Fruit fly (Drosophila melanogaster) whole organism, embryonic: Measurements from ENCODE around the gene CG12608.

Experiments
- B-H1 ChIP-seq: fragments of 200-800 bp; sonication (Bioruptor generic); IDR thresholded peaks from 3 replicates; pipeline ENCODE4 v1.3.6; 2022; ENCODE audit warnings: missing biosample characterization, missing genetic modification characterization
- CG12071 ChIP-seq: fragments of 200-800 bp; sonication (Bioruptor generic); optimal IDR thresholded peaks from 3 replicates; lab custom pipeline; 2018; ENCODE audit warnings: missing biosample characterization, mild to moderate bottlenecking, missing genetic modification characterization
- CG12155 ChIP-seq: fragments of 200-800 bp; sonication (Bioruptor generic); optimal IDR thresholded peaks from 3 replicates; lab custom pipeline; 2016; ENCODE audit warnings: missing biosample characterization, missing genetic modification characterization
- CG13287 ChIP-seq: fragments of 200-800 bp; sonication (Bioruptor generic); IDR thresholded peaks from 2 replicates; pipeline ENCODE4 v1.3.6; 2022; ENCODE audit warnings: missing biosample characterization, missing genetic modification characterization; ENCODE audit not compliant: partially characterized antibody
- CG13624 ChIP-seq: fragments of 200-800 bp; sonication (Bioruptor generic); optimal IDR thresholded peaks from 2 replicates; lab custom pipeline; 2016; ENCODE audit warnings: missing biosample characterization, missing genetic modification characterization
- CG13894 ChIP-seq: fragments of 200-800 bp; sonication (Bioruptor generic); optimal IDR thresholded peaks from 3 replicates; lab custom pipeline; 2018; ENCODE audit warnings: missing biosample characterization, mild to moderate bottlenecking, missing genetic modification characterization, moderate library complexity
- CG14860 ChIP-seq: fragments of 200-800 bp; sonication (Bioruptor generic); IDR thresholded peaks from 3 replicates; pipeline ENCODE4 v1.3.6; 2022; ENCODE audit warnings: missing biosample characterization, missing genetic modification characterization; ENCODE audit not compliant: partially characterized antibody
- CG15011 ChIP-seq: fragments of 200-800 bp; sonication (Bioruptor generic); optimal IDR thresholded peaks from 3 replicates; lab custom pipeline; 2018; ENCODE audit warnings: missing biosample characterization, mild to moderate bottlenecking, missing genetic modification characterization
- CG17568 ChIP-seq: fragments of 200-800 bp; sonication (Bioruptor generic); optimal IDR thresholded peaks from 2 replicates; lab custom pipeline; 2018; ENCODE audit warnings: missing biosample characterization, mild to moderate bottlenecking, missing genetic modification characterization, moderate library complexity
- CG17612 ChIP-seq: fragments of 200-800 bp; sonication (Bioruptor generic); IDR thresholded peaks from 2 replicates; pipeline ENCODE4 v1.3.6; 2022; ENCODE audit warnings: missing biosample characterization, missing genetic modification characterization
- CG2712 ChIP-seq: fragments of 200-800 bp; optimal IDR thresholded peaks from 3 replicates; lab custom pipeline; 2019; ENCODE audit warnings: missing biosample characterization, mild to moderate bottlenecking, missing genetic modification characterization, moderate library complexity
- CG31365 ChIP-seq: fragments of 200-800 bp; sonication (Bioruptor generic); optimal IDR thresholded peaks from 2 replicates; lab custom pipeline; 2018; ENCODE audit warnings: missing biosample characterization, mild to moderate bottlenecking, missing genetic modification characterization
- CG6689 ChIP-seq: fragments of 200-800 bp; sonication (Bioruptor generic); IDR thresholded peaks from 2 replicates; pipeline ENCODE4 v1.3.6; 2022; ENCODE audit warnings: missing biosample characterization, missing genetic modification characterization
- CG8359 ChIP-seq: fragments of 200-800 bp; sonication (Bioruptor generic); optimal IDR thresholded peaks from 2 replicates; lab custom pipeline; 2017; ENCODE audit warnings: missing biosample characterization, mild to moderate bottlenecking, missing genetic modification characterization, borderline replicate concordance
- CrebB ChIP-seq: fragments of 200-800 bp; sonication (Bioruptor generic); optimal IDR thresholded peaks from 3 replicates; lab custom pipeline; 2018; ENCODE audit warnings: missing biosample characterization, mild to moderate bottlenecking, missing genetic modification characterization
- D ChIP-seq, 2 experiments: fragments of 200-800 bp in 1 of 2; fragments of >200 bp in 1 of 2; sonication (Bioruptor generic) in 1 of 2; optimal IDR thresholded peaks; 2 replicates in 1 of 2; 3 replicates in 1 of 2; lab custom pipeline; 2017; ENCODE audit warnings: mild to moderate bottlenecking in 1 of 2, missing biosample characterization in 1 of 2, missing genetic modification characterization in 1 of 2, missing genetic modification reagents in 1 of 2
- D19A ChIP-seq: fragments of 200-800 bp; optimal IDR thresholded peaks from 3 replicates; lab custom pipeline; 2019; ENCODE audit warnings: missing biosample characterization, mild to moderate bottlenecking, missing genetic modification characterization, moderate library complexity
- Dad ChIP-seq: fragments of 200-800 bp; sonication (Bioruptor generic); optimal IDR thresholded peaks from 3 replicates; lab custom pipeline; 2016; ENCODE audit warnings: missing biosample characterization, missing genetic modification characterization
- Doc2 ChIP-seq: fragments of 200-800 bp; sonication (Bioruptor generic); IDR thresholded peaks from 2 replicates; pipeline ENCODE4 v1.3.6; 2022; ENCODE audit warnings: missing biosample characterization, missing genetic modification characterization
- ERR ChIP-seq: fragments of 200-800 bp; sonication (Bioruptor generic); optimal IDR thresholded peaks from 2 replicates; lab custom pipeline; 2016; ENCODE audit warnings: missing biosample characterization, missing genetic modification characterization
- Elba2 ChIP-seq: fragments of 200-800 bp; sonication (Bioruptor generic); optimal IDR thresholded peaks from 3 replicates; lab custom pipeline; 2016; ENCODE audit warnings: missing biosample characterization, missing genetic modification characterization
- Optix ChIP-seq: fragments of 200-800 bp; sonication (Bioruptor generic); IDR thresholded peaks from 3 replicates; pipeline ENCODE4 v1.3.6; 2022; ENCODE audit warnings: missing biosample characterization, missing genetic modification characterization
- Sox100B ChIP-seq: fragments of 200-800 bp; sonication (Bioruptor generic); optimal IDR thresholded peaks from 3 replicates; lab custom pipeline; 2018; ENCODE audit warnings: missing biosample characterization, mild to moderate bottlenecking, missing genetic modification characterization
- Stat92E ChIP-seq, 3 experiments: fragments of >200 bp in 2 of 3; fragments of 200-800 bp in 1 of 3; sonication (Bioruptor generic) in 1 of 3; optimal IDR thresholded peaks; 2 replicates each; lab custom pipeline; 2017 to 2019; ENCODE audit warnings: missing biosample characterization in 3 of 3, missing genetic modification characterization in 3 of 3, mild to moderate bottlenecking in 1 of 3, moderate library complexity in 1 of 3
- Xrp1 ChIP-seq: fragments of 200-800 bp; sonication (Bioruptor generic); IDR thresholded peaks from 2 replicates; pipeline ENCODE4 v1.3.6; 2022; ENCODE audit warnings: missing biosample characterization, missing genetic modification characterization
- abd-A ChIP-seq: fragments of 200-800 bp; sonication (Bioruptor generic); optimal IDR thresholded peaks from 3 replicates; lab custom pipeline; 2019; ENCODE audit warnings: missing biosample characterization, mild to moderate bottlenecking, missing genetic modification characterization, moderate library complexity
- ash1 ChIP-seq: fragments of 200-800 bp; sonication (Bioruptor generic); optimal IDR thresholded peaks from 2 replicates; lab custom pipeline; 2018; ENCODE audit warnings: missing biosample characterization, mild to moderate bottlenecking, missing genetic modification characterization
- bigmax ChIP-seq: fragments of 200-800 bp; sonication (Bioruptor generic); optimal IDR thresholded peaks from 2 replicates; lab custom pipeline; 2018; ENCODE audit warnings: missing biosample characterization, mild to moderate bottlenecking, missing genetic modification characterization
- cg ChIP-seq: fragments of 200-800 bp; sonication (Bioruptor generic); optimal IDR thresholded peaks from 3 replicates; lab custom pipeline; 2019; ENCODE audit warnings: missing biosample characterization, mild to moderate bottlenecking, missing genetic modification characterization, moderate library complexity
- corto ChIP-seq: fragments of 200-800 bp; sonication (Bioruptor generic); optimal IDR thresholded peaks from 2 replicates; lab custom pipeline; 2016; ENCODE audit warnings: missing biosample characterization, mild to moderate bottlenecking, missing genetic modification characterization, moderate library complexity
- esg ChIP-seq: fragments of 200-800 bp; sonication (Bioruptor generic); conservative IDR thresholded peaks from 2 replicates; pipeline ENCODE4 v1.3.6; 2022; ENCODE audit warnings: missing biosample characterization, missing genetic modification characterization
- h ChIP-seq: fragments of >200 bp; optimal IDR thresholded peaks from 2 replicates; lab custom pipeline; 2017
- hbn ChIP-seq: fragments of 200-800 bp; sonication (Bioruptor generic); IDR thresholded peaks from 2 replicates; pipeline ENCODE4 v1.3.6; 2022; ENCODE audit warnings: missing biosample characterization, missing genetic modification characterization; ENCODE audit not compliant: partially characterized antibody
- jigr1 ChIP-seq: fragments of 200-800 bp; sonication (Bioruptor generic); IDR thresholded peaks from 3 replicates; pipeline ENCODE4 v1.3.6; 2022; ENCODE audit warnings: missing biosample characterization, missing genetic modification characterization
- odd ChIP-seq: fragments of 200-800 bp; sonication (Bioruptor generic); optimal IDR thresholded peaks from 2 replicates; lab custom pipeline; 2017; ENCODE audit warnings: missing biosample characterization, mild to moderate bottlenecking, missing genetic modification characterization
- phol ChIP-seq: fragments of 200-800 bp; sonication (Bioruptor generic); optimal IDR thresholded peaks from 3 replicates; lab custom pipeline; 2018; ENCODE audit warnings: missing biosample characterization, mild to moderate bottlenecking, missing genetic modification characterization, moderate library complexity
- pzg ChIP-seq: fragments of 200-800 bp; sonication (Bioruptor generic); optimal IDR thresholded peaks from 3 replicates; lab custom pipeline; 2018; ENCODE audit warnings: missing biosample characterization, mild to moderate bottlenecking, missing genetic modification characterization, moderate library complexity
- scrt ChIP-seq: fragments of 200-800 bp; sonication (Bioruptor generic); optimal IDR thresholded peaks from 2 replicates; lab custom pipeline; 2018; ENCODE audit warnings: missing biosample characterization, mild to moderate bottlenecking, missing genetic modification characterization, moderate library complexity
- sr ChIP-seq: fragments of 200-800 bp; sonication (Bioruptor generic); IDR thresholded peaks from 3 replicates; pipeline ENCODE4 v1.3.6; 2022; ENCODE audit warnings: missing biosample characterization, missing genetic modification characterization
- wek ChIP-seq: fragments of 200-800 bp; sonication (Bioruptor generic); optimal IDR thresholded peaks from 3 replicates; lab custom pipeline; 2018; ENCODE audit warnings: missing biosample characterization, mild to moderate bottlenecking, missing genetic modification characterization, moderate library complexity
- z ChIP-seq: fragments of 200-800 bp; sonication (Bioruptor generic); IDR thresholded peaks from 3 replicates; pipeline ENCODE4 v1.3.6; 2022; ENCODE audit warnings: missing biosample characterization, missing genetic modification characterization

The CG12608 gene

dm6 chrX:15298298-15299069, 45.9 kb downstream of the CG12608 start (continued):
- TF ChIP-seq Stat92E (GFP tag; optimal IDR thresholded peaks at IDR 0.05; lab: Kevin White, UChicago) = peak in 1 of 3 experiments; percentile 76
- TF ChIP-seq phol (tag; lab: Kevin White, UChicago) = peak; percentile 98
- TF ChIP-seq abd-A (tag; lab: Kevin White, UChicago) = peak; percentile 78
- no peak for TF ChIP-seq CG14860
- peak; percentile 72 for TF ChIP-seq Dad (GFP tag; lab: Kevin White, UChicago)
- TF ChIP-seq CG13894 = peak; percentile 95
- peak; percentile 84 for TF ChIP-seq CG17612 (GFP tag; lab: Robert Waterston, UW)
- TF ChIP-seq B-H1 (GFP tag; lab: Robert Waterston, UW) = peak; percentile 95
- TF ChIP-seq sr (GFP tag; lab: Robert Waterston, UW) = peak; percentile 80
- peak; percentile 93 for TF ChIP-seq CG17568 (GFP tag; lab: Kevin White, UChicago)
- peak; percentile 95 for TF ChIP-seq CG12071 (GFP tag; lab: Kevin White, UChicago)
- peak; percentile 95 for TF ChIP-seq D19A (tag; lab: Kevin White, UChicago)
- no peak; the same call in 1 of the 2 replicates for TF ChIP-seq hbn (GFP tag; lab: Robert Waterston, UW)
- TF ChIP-seq CG2712 (tag; lab: Kevin White, UChicago) = peak; percentile 97
- no peak; the same call in 1 of the 2 replicates for TF ChIP-seq CG13287 (GFP tag; lab: Robert Waterston, UW)
- peak; percentile 96 for TF ChIP-seq CrebB (tag; lab: Kevin White, UChicago)
- no peak for TF ChIP-seq D (optimal IDR thresholded peaks at IDR 0.05; lab: Kevin White, UChicago)
- peak; percentile 97 for TF ChIP-seq D (GFP tag; optimal IDR thresholded peaks at IDR 0.05; lab: Kevin White, UChicago)
- peak; percentile 27; the same call in 1 of the 3 replicates for TF ChIP-seq z (GFP tag; lab: Robert Waterston, UW)
- TF ChIP-seq ash1 (GFP tag; lab: Kevin White, UChicago) = peak; percentile 65
- TF ChIP-seq cg = peak; percentile 20
- TF ChIP-seq h (lab: Kevin White, UChicago) = no peak
- TF ChIP-seq pzg (GFP tag; lab: Kevin White, UChicago) = peak; percentile 11
- no peak for TF ChIP-seq ERR (GFP tag; lab: Kevin White, UChicago)
- TF ChIP-seq bigmax (GFP tag; lab: Kevin White, UChicago) = peak; percentile 29
- peak; percentile 98 for TF ChIP-seq odd (GFP tag; lab: Kevin White, UChicago)
- TF ChIP-seq CG12155 (GFP tag; lab: Kevin White, UChicago) = peak; percentile 93
- peak; percentile 91 for TF ChIP-seq CG8359
- no peak for TF ChIP-seq Elba2 (GFP tag; lab: Kevin White, UChicago)
- TF ChIP-seq Xrp1 (GFP tag; lab: Robert Waterston, UW) = peak; percentile 96
- TF ChIP-seq CG15011 (GFP tag; lab: Kevin White, UChicago) = peak; percentile 98
- TF ChIP-seq Doc2 (GFP tag; lab: Robert Waterston, UW) = peak; percentile 90
- peak; percentile 96 for TF ChIP-seq scrt (GFP tag; lab: Kevin White, UChicago)
- TF ChIP-seq CG13624 (GFP tag; lab: Kevin White, UChicago) = peak; percentile 77
- TF ChIP-seq corto (GFP tag; lab: Kevin White, UChicago) = no peak
- TF ChIP-seq Optix (GFP tag; lab: Robert Waterston, UW) = peak; percentile 90
- peak; percentile 86 for TF ChIP-seq CG31365 (tag; lab: Kevin White, UChicago)
- peak; percentile 77 for TF ChIP-seq wek
- TF ChIP-seq CG6689 (GFP tag; lab: Robert Waterston, UW) = peak; percentile 98
- peak; percentile 99 for TF ChIP-seq Sox100B (GFP tag; lab: Kevin White, UChicago)
- peak; percentile 97 for TF ChIP-seq esg (GFP tag; lab: Robert Waterston, UW)
- TF ChIP-seq jigr1 (GFP tag; lab: Robert Waterston, UW) = peak; percentile 97
